Fruit fly (Drosophila melanogaster): Measurements from ENCODE around the gene CG9399.

CG9399 gene

DNA sequence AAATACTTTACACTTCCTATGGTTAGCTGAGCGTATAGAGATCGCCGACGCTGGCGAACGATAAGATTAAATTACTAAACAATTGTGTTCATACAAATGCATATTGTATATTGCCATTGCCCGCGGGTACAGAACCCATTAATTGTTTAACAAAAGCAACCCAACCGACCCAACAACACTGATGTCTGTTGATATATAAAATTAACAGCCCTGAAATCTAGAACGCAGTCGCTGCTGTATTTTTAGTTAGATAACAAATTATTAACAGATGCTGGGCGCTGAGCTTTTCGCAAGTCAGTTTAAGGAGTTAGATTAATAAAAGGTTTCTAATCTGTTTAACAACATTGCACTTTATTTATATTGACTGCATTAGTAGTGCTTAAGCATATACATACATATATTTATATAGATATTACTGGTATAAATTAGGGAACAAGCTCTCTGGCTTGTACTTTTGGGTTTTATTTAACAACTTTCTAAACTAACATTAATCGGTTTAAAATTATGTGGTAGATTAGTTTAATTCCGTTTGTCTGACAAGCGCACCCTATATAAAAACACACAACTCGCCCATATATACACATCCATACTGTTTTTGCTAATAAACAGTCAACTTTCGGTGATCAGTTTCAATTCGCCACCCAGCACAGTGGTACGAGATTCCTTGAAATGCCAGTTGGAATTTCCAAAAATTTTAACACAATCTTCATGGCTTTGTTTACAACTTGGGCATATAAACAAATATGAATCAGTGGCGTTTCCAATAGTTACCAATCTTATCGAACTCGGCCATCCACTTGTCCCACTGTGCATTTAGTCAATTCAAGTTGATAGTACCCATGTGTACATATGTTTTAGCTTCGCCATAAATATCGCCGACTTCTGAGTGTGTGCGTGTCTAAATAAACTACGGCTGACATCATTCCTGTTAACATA is 45.8 kb downstream of the CG9399 start (continued):
- TF ChIP-seq CG7928 (GFP tag; optimal IDR thresholded peaks at IDR 0.05) (peak; percentile 75), sr (GFP tag; IDR thresholded peaks at IDR 0.05) (peak; percentile 74; the same call in 1 of the 3 replicates), pita (GFP tag; optimal IDR thresholded peaks at IDR 0.05) (no peak), CG10209 (GFP tag; optimal IDR thresholded peaks at IDR 0.05) (peak; percentile 73), fru (optimal IDR thresholded peaks at IDR 0.05) (no peak), CG8388 (GFP tag; optimal IDR thresholded peaks at IDR 0.05) (no peak), CG6791 (GFP tag; IDR thresholded peaks at IDR 0.05; ENCODE audit: partially characterized antibody) (no peak), Gug (GFP tag; IDR thresholded peaks at IDR 0.05) (peak; percentile 92), zfh2 (GFP tag; optimal IDR thresholded peaks at IDR 0.05) (peak; percentile 94), zf30C (GFP tag; optimal IDR thresholded peaks at IDR 0.05) (no peak), CG14014 (GFP tag; IDR thresholded peaks at IDR 0.05) (peak; percentile 90), CG3847 (GFP tag; IDR thresholded peaks at IDR 0.05) (peak; percentile 76), CG12942 (GFP tag; optimal IDR thresholded peaks at IDR 0.05) (peak; percentile 73), slou (GFP tag; optimal IDR thresholded peaks at IDR 0.05) (peak; percentile 81), CG5245 (GFP tag; optimal IDR thresholded peaks at IDR 0.05) (peak; percentile 82), CG6683 (GFP tag; optimal IDR thresholded peaks at IDR 0.05) (peak; percentile 86), ase (GFP tag; IDR thresholded peaks at IDR 0.05) (peak; percentile 85), bowl (GFP tag; IDR thresholded peaks at IDR 0.05) (peak; percentile 68; the same call in 1 of the 2 replicates), nmo (GFP tag; optimal IDR thresholded peaks at IDR 0.05) (peak; percentile 77), maf-S (GFP tag; optimal IDR thresholded peaks at IDR 0.05) (peak; percentile 85), NK7.1 (GFP tag; optimal IDR thresholded peaks at IDR 0.05) (peak; percentile 86), gsb (GFP tag; IDR thresholded peaks at IDR 0.05) (peak; percentile 90), Ets97D (GFP tag; optimal IDR thresholded peaks at IDR 0.05) (peak; percentile 78), stwl (tag; optimal IDR thresholded peaks at IDR 0.05) (no peak), CG16863 (GFP tag; optimal IDR thresholded peaks at IDR 0.05) (peak; percentile 72), dan (GFP tag; IDR thresholded peaks at IDR 0.05) (no peak), CG7357 (GFP tag; IDR thresholded peaks at IDR 0.05) (peak; percentile 73; the same call in 2 of the 3 replicates), psq (GFP tag; optimal IDR thresholded peaks at IDR 0.05) (peak; percentile 7), mld (GFP tag; IDR thresholded peaks at IDR 0.05; ENCODE audit: partially characterized antibody) (no peak), CG11398 (GFP tag; optimal IDR thresholded peaks at IDR 0.05) (peak; percentile 67), Atf-2 (GFP tag; optimal IDR thresholded peaks at IDR 0.05) (peak; percentile 77), lola (GFP tag; optimal IDR thresholded peaks at IDR 0.05) (no peak), B-H1 (GFP tag; IDR thresholded peaks at IDR 0.05) (peak; percentile 89), CG3281 (GFP tag; optimal IDR thresholded peaks at IDR 0.05) (peak; percentile 96), CG13296 (GFP tag; optimal IDR thresholded peaks at IDR 0.05) (peak; percentile 88), schlank (tag; optimal IDR thresholded peaks at IDR 0.05) (peak; percentile 92), Mrtf (GFP tag; IDR thresholded peaks at IDR 0.05) (peak; percentile 88), unpg (GFP tag; optimal IDR thresholded peaks at IDR 0.05) (peak; percentile 92), CG18599 (GFP tag; optimal IDR thresholded peaks at IDR 0.05) (peak; percentile 97), CG1832 (GFP tag; optimal IDR thresholded peaks at IDR 0.05) (no peak), Elba2 (GFP tag; optimal IDR thresholded peaks at IDR 0.05) (no peak), CG10321 (GFP tag; IDR thresholded peaks at IDR 0.05) (peak; percentile 59), Hand (GFP tag; optimal IDR thresholded peaks at IDR 0.05) (peak; percentile 67), CG13775 (GFP tag; optimal IDR thresholded peaks at IDR 0.05) (peak; percentile 54), tna (GFP tag; IDR thresholded peaks at IDR 0.05; ENCODE audit: partially characterized antibody) (peak; percentile 30; the same call in 1 of the 2 replicates), HmgZ (tag; optimal IDR thresholded peaks at IDR 0.05) (peak; percentile 90), Rfx (GFP tag; IDR thresholded peaks at IDR 0.05) (peak; percentile 98), CG9817 (tag; optimal IDR thresholded peaks at IDR 0.05) (peak; percentile 90), vfl (GFP tag; optimal IDR thresholded peaks at IDR 0.05) (peak; percentile 86)

Measured in whole organism, embryonic.